Fruit fly (Drosophila melanogaster): ENCODE measurements around the gene Ucp4B.

- TF ChIP-seq ab (GFP tag; optimal IDR thresholded peaks at IDR 0.05): no peak
- TF ChIP-seq CG10274 (GFP tag; optimal IDR thresholded peaks at IDR 0.05): no peak
- TF ChIP-seq so (GFP tag; IDR thresholded peaks at IDR 0.05): no peak
- TF ChIP-seq CG8478 (optimal IDR thresholded peaks at IDR 0.05): no peak
- TF ChIP-seq CG7963 (GFP tag; IDR thresholded peaks at IDR 0.05; ENCODE audit: partially characterized antibody): no peak
- no peak for TF ChIP-seq CG16779 (GFP tag; IDR thresholded peaks at IDR 0.05)
Observed at dm6 chr2L:5972588-5973236, 3.1 kb downstream of the Ucp4B start.

All from whole organism, embryonic.